Worm (Caenorhabditis elegans): ENCODE measurements around the gene rnp-5.

DNA sequence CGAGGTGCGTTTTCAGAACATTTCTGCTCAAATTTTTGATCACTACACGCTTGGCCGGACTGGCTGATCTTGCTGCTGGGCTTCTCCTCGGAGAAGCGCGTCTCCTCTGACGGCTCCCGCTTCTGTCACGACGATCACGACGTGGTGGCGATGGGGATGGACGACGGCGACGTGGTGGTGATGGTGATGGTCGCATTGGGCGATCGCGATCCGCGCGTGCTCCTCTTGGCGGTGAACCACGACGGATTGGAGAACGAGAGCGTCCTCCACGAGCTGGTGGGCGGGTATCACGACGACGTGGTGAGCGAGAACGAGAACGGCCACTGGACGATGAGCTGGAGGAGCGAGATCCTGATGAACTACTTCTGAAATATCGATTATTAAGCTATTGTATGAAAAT is 295 bp downstream of the rnp-5 start:
- TF ChIP-seq cog-1 (tag; optimal IDR thresholded peaks at IDR 0.05) (no peak), ref-1 (GFP tag; conservative IDR thresholded peaks at IDR 0.05) (no peak)
